Worm (Caenorhabditis elegans) whole organism, L4/young adult: ENCODE data around the gene tin-9.1.

ENCODE experiments used
- dao-5 ChIP-seq: sonication (generic microtip); optimal IDR thresholded peaks from 2 replicates; lab custom pipeline; 2016; ENCODE audit warnings: missing genotype, missing genetic modification characterization, moderate library complexity, missing compliant biosample characterization
- him-1 ChIP-seq: sonication (generic microtip); optimal IDR thresholded peaks from 2 replicates; lab custom pipeline; 2016; ENCODE audit warnings: missing genotype, missing genetic modification reagents, missing genetic modification characterization, missing compliant biosample characterization

ce11 chrIV:7049672-7050206 lies 5.3 kb upstream of the tin-9.1 start, which contains the start of gene nhr-105:
- TF ChIP-seq him-1 (tag; lab: Kevin White, UChicago), result no peak
- no peak for TF ChIP-seq dao-5
